Worm (Caenorhabditis elegans): ENCODE data around the gene his-39.

his-39 gene

DNA sequence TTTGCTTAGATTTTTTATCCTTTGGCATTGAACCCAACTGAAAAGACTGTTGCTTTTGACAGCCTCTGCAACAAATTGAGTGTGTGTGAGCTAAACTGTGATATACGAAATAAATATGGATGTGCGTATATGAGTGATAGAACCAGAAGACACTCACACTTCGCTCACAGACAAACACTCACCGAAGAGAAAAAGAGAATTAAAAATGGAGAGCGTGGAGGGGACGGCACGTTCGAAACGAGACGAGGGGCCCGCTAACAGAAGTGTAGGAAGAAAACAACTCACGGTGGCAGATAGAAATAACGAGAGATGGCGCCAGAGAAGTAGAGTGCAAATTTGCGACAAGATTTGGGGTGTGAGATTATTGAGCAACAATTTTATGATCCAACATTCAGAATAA lies 18.0 kb upstream of the his-39 start:
- no peak for TF ChIP-seq med-1 (GFP tag; optimal IDR thresholded peaks at IDR 0.05; ENCODE audit: insufficient read depth)

- TF ChIP-seq tab-1 (GFP tag; IDR thresholded peaks at IDR 0.05), result no peak
- no peak for TF ChIP-seq klf-2 (GFP tag; conservative IDR thresholded peaks at IDR 0.05)
- TF ChIP-seq ref-1 (GFP tag; conservative IDR thresholded peaks at IDR 0.05), result no peak
- no peak for TF ChIP-seq med-1 (GFP tag; optimal IDR thresholded peaks at IDR 0.05; ENCODE audit: insufficient read depth)
- no peak for TF ChIP-seq ztf-23 (GFP tag; IDR thresholded peaks at IDR 0.05)
- no peak for TF ChIP-seq ztf-29 (GFP tag; IDR thresholded peaks at IDR 0.05)
- no peak for TF ChIP-seq T22C8.4 (GFP tag; IDR thresholded peaks at IDR 0.05)
- no peak for TF ChIP-seq flt-1 (GFP tag; IDR thresholded peaks at IDR 0.05)
- TF ChIP-seq cog-1 (tag; optimal IDR thresholded peaks at IDR 0.05), result no peak
Measured at ce11 chrV:8518822-8519392, 17.4 kb upstream of the his-39 start, which contains the start of gene F45F2.10. Gene F45F2.10, minus strand, starts transcription at chrV:8518872.

- TF ChIP-seq ztf-23 (GFP tag; IDR thresholded peaks at IDR 0.05) (no peak), flt-1 (GFP tag; IDR thresholded peaks at IDR 0.05) (no peak), ztf-29 (GFP tag; IDR thresholded peaks at IDR 0.05) (no peak)
Measured at ce11 chrV:8520846-8521553, 15.3 kb upstream of the his-39 start, which contains the start of the genes F45F2.11 and otpl-7. Gene F45F2.11, minus strand, starts transcription at chrV:8520896. Gene otpl-7, plus strand, starts transcription at chrV:8521503.

DNA sequence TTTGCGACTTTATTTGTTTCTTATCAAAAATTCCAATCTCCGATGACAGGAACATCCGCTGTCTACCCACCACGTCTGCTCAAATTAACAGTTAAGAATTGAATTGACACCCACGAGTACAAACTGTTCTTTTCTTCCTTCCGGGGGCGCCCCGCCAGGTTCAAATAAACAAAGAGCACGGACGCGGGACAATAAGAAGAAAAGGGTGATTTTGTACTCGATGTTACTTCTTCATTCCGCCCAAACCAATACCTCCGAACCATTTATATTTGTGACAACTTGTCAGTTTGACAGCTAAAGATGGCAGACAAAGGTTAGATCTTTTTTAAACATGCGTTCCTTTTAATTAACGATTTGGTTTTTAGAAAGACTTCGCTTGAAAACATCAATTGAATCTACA lies 10.5 kb upstream of the his-39 start, which contains the start of gene otpl-6:
TSS of gene otpl-6 (plus strand) at position 301 of the 400 bp plus-strand sequence.
- no peak for TF ChIP-seq ztf-29 (GFP tag; IDR thresholded peaks at IDR 0.05)
- no peak for TF ChIP-seq flt-1 (GFP tag; IDR thresholded peaks at IDR 0.05)
- no peak for TF ChIP-seq klf-2 (GFP tag; conservative IDR thresholded peaks at IDR 0.05)
- no peak for TF ChIP-seq cog-1 (tag; optimal IDR thresholded peaks at IDR 0.05)
- no peak for TF ChIP-seq ztf-23 (GFP tag; IDR thresholded peaks at IDR 0.05)
- no peak for TF ChIP-seq T22C8.4 (GFP tag; IDR thresholded peaks at IDR 0.05)
- no peak for TF ChIP-seq tab-1 (GFP tag; IDR thresholded peaks at IDR 0.05)

- no peak for TF ChIP-seq klf-2 (GFP tag; conservative IDR thresholded peaks at IDR 0.05)
- no peak for TF ChIP-seq flt-1 (GFP tag; IDR thresholded peaks at IDR 0.05)
- TF ChIP-seq med-1 (GFP tag; optimal IDR thresholded peaks at IDR 0.05; ENCODE audit: insufficient read depth), result no peak
- no peak for TF ChIP-seq ref-1 (GFP tag; conservative IDR thresholded peaks at IDR 0.05)
- TF ChIP-seq T22C8.4 (GFP tag; IDR thresholded peaks at IDR 0.05), result no peak
- no peak for TF ChIP-seq cog-1 (tag; optimal IDR thresholded peaks at IDR 0.05)
- TF ChIP-seq ztf-29 (GFP tag; IDR thresholded peaks at IDR 0.05), result no peak
- TF ChIP-seq ztf-23 (GFP tag; IDR thresholded peaks at IDR 0.05), result no peak
- TF ChIP-seq tab-1 (GFP tag; IDR thresholded peaks at IDR 0.05), result no peak
Measured at ce11 chrV:8529219-8529618, 7.1 kb upstream of the his-39 start, which contains the start of gene otpl-5. Gene otpl-5, plus strand, starts transcription at chrV:8529519.

DNA sequence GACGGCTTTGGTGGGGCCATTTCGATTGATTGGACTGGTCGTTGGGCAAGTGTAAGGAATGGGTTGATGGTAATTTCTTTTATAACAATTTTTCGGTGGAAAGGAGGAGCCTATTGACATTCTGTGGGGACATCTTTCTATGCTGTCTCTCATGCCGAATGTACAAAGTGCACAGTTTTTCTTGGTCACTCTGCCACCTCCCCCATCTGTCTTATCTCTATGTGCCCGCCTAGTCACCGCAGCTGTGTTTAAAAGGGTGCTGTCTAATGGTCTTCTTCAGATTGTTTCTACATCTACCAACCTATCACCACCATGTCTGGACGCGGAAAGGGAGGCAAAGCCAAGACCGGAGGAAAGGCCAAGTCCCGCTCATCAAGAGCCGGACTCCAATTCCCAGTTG lies 3.2 kb upstream of the his-39 start, which contains the start of the genes his-8 and his-7:
TSS of gene his-8 (minus strand) at position 20 of the 400 bp plus-strand sequence.
TSS of gene his-7 (plus strand) at position 313 of the 400 bp plus-strand sequence.
- TF ChIP-seq flt-1 (GFP tag; IDR thresholded peaks at IDR 0.05), result peak; percentile 77

- no peak for TF ChIP-seq med-1 (GFP tag; optimal IDR thresholded peaks at IDR 0.05; ENCODE audit: insufficient read depth)
- no peak for TF ChIP-seq tab-1 (GFP tag; IDR thresholded peaks at IDR 0.05)
- no peak for TF ChIP-seq cog-1 (tag; optimal IDR thresholded peaks at IDR 0.05)
- no peak for TF ChIP-seq ztf-23 (GFP tag; IDR thresholded peaks at IDR 0.05)
- no peak for TF ChIP-seq flt-1 (GFP tag; IDR thresholded peaks at IDR 0.05)
- no peak for TF ChIP-seq ref-1 (GFP tag; conservative IDR thresholded peaks at IDR 0.05)
- TF ChIP-seq T22C8.4 (GFP tag; IDR thresholded peaks at IDR 0.05), result no peak
- no peak for TF ChIP-seq ztf-29 (GFP tag; IDR thresholded peaks at IDR 0.05)
- TF ChIP-seq klf-2 (GFP tag; conservative IDR thresholded peaks at IDR 0.05), result no peak
Measured at ce11 chrV:8533916-8534315, 2.4 kb upstream of the his-39 start.

DNA sequence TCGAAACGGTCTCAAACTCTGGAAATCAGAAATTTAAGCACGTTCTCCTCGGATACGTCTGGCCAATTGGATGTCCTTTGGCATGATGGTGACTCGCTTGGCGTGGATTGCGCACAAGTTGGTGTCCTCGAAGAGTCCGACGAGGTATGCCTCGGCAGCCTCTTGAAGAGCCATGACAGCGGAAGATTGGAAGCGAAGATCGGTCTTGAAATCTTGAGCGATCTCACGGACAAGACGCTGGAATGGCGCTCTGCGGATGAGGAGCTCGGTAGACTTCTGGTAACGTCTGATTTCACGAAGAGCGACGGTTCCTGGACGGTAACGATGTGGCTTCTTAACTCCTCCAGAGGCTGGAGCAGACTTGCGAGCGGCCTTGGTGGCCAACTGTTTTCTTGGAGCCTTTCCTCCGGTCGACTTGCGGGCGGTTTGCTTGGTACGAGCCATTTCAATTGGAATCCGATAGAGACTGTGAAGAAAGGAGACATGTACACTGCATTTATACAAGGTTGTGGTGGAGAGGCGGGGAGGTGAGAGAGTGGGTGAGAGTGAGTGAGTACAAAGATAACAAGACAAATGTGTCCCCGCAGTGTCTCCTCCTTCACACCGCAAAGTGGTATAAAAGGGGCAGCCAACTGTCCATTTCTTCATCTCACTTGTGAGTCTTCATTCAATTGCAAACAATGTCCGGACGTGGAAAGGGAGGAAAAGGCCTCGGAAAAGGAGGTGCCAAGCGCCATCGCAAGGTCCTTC lies 1.6 kb upstream of the his-39 start, which contains the start of the genes his-6 and his-5:
TSS of gene his-6 (minus strand) at position 444 of the 750 bp plus-strand sequence.
TSS of gene his-5 (plus strand) at position 681 of the 750 bp plus-strand sequence.
- TF ChIP-seq flt-1 (GFP tag; IDR thresholded peaks at IDR 0.05) (peak; percentile 72), ztf-29 (GFP tag; IDR thresholded peaks at IDR 0.05) (peak; percentile 31; the same call in 1 of the 2 replicates), cog-1 (tag; optimal IDR thresholded peaks at IDR 0.05) (peak; percentile 2), klf-2 (GFP tag; conservative IDR thresholded peaks at IDR 0.05) (0 out of 2 replicates have a peak, but pooled peaks have one; percentile 29), ztf-23 (GFP tag; IDR thresholded peaks at IDR 0.05) (peak; percentile 73; the same call in 1 of the 2 replicates)

DNA sequence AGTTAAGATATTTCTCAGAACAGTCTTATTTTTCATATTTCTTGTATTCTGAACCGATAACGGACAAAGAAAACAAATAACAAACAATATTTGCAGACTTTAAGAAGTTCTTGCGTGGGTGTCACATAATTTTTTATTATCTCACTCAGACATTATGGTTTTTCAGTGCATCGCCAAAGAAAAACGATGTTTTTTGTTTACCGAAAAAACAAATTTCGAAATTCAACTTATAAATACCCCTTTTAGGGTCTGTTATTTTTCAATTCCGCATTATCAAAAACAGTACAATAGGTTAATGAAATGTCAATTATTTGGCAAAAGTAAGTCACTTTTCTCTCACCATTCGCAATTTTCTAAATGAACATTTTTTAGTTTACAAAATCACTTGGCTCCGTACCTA lies 718 bp downstream of the his-39 start, which contains the start of gene otpl-4:
TSS of gene otpl-4 (plus strand) at position 301 of the 400 bp plus-strand sequence.
- TF ChIP-seq med-1 (GFP tag; optimal IDR thresholded peaks at IDR 0.05; ENCODE audit: insufficient read depth) (no peak), tab-1 (GFP tag; IDR thresholded peaks at IDR 0.05) (no peak), ztf-29 (GFP tag; IDR thresholded peaks at IDR 0.05) (no peak), flt-1 (GFP tag; IDR thresholded peaks at IDR 0.05) (no peak), T22C8.4 (GFP tag; IDR thresholded peaks at IDR 0.05) (no peak), ref-1 (GFP tag; conservative IDR thresholded peaks at IDR 0.05) (no peak)
